Fruit fly (Drosophila melanogaster) whole organism, pupa: ENCODE data around the gene CG2218.

Experiments used
- CG12605 ChIP-seq: fragments of 200-800 bp; sonication (Bioruptor generic); IDR thresholded peaks from 2 replicates; pipeline ENCODE4 v1.3.6; 2022; ENCODE audit warnings: missing biosample characterization, missing genetic modification characterization
- CG34367 ChIP-seq: fragments of 200-800 bp; sonication (Bioruptor generic); optimal IDR thresholded peaks from 2 replicates; lab custom pipeline; 2018; ENCODE audit warnings: missing biosample characterization, mild to moderate bottlenecking, missing genetic modification characterization
- CG8159 ChIP-seq: fragments of 200-800 bp; sonication (Bioruptor generic); optimal IDR thresholded peaks from 3 replicates; lab custom pipeline; 2018; ENCODE audit warnings: missing biosample characterization, mild to moderate bottlenecking, missing genetic modification characterization, moderate library complexity
- CG9948 ChIP-seq: fragments of 200-800 bp; sonication (Bioruptor generic); optimal IDR thresholded peaks from 2 replicates; lab custom pipeline; 2018; ENCODE audit warnings: missing biosample characterization, mild to moderate bottlenecking, missing genetic modification characterization, moderate library complexity
- Ets98B ChIP-seq: fragments of 200-800 bp; sonication (Bioruptor generic); IDR thresholded peaks from 2 replicates; pipeline ENCODE4 v1.3.6; 2022; ENCODE audit warnings: missing biosample characterization, missing genetic modification characterization
- Pif1A ChIP-seq: fragments of 200-800 bp; sonication (Bioruptor generic); optimal IDR thresholded peaks from 3 replicates; lab custom pipeline; 2016; ENCODE audit warnings: missing biosample characterization, missing genetic modification characterization

DNA sequence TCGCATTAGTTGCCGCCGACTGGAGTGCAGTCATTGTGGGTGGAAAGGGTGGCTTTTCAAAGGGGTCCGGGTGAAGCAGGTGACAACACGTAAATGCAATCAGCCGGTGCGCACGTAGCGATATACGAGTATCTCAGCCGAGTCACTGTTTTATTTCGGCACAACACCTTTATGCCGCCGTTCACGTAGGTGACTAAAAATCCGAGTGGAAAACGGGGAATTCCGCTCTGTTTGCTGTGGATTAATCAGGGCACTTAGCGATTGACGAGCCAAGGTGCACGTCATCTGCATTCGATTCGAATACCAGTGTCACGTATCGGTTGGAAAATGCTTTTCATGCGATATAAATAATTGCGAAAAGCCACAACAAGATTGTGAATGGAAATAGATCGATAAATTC is 21.6 kb downstream of the CG2218 start:
- TF ChIP-seq CG34367 (tag; lab: Kevin White, UChicago) (no peak), CG8159 (tag; lab: Kevin White, UChicago) (no peak), CG12605 (GFP tag; lab: Robert Waterston, UW) (no peak), CG9948 (no peak), Pif1A (no peak), Ets98B (no peak)
